Worm (Caenorhabditis elegans): Measurements from ENCODE around the gene Y105C5B.3.

The Y105C5B.3 gene

DNA sequence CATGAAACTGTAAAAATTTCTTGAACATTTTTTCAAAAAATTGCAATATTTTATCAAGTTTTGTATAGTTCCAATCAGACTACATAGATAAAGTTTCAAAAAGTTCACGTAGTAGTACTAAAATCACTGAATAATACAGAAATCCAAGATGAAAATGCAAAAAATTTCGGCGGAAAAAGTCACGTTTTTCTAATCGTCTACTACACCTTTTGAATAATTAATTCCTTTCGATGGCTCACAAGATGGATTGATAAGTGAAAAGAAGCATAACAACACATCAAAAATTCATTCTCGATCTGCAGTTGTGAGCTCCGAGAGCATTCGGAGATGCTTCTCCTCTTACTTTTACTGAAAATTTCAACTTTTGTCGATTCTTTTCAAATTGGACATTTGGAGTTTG, 11.4 kb upstream of the Y105C5B.3 start, which contains the start of gene gcy-25:
Gene gcy-25 (plus strand): TSS at position 301 of the 400 bp plus-strand sequence.
- TF ChIP-seq tbx-8 (GFP tag; optimal IDR thresholded peaks at IDR 0.05) (no peak), lin-32 (GFP tag; optimal IDR thresholded peaks at IDR 0.05) (no peak), sem-2 (GFP tag; optimal IDR thresholded peaks at IDR 0.05) (no peak), elt-1 (tag; optimal IDR thresholded peaks at IDR 0.05; ENCODE audit: borderline replicate concordance, insufficient read depth) (no peak), hlh-1 (tag; optimal IDR thresholded peaks at IDR 0.05) (no peak), sptf-1 (tag; optimal IDR thresholded peaks at IDR 0.05) (no peak), ceh-39 (tag; optimal IDR thresholded peaks at IDR 0.05) (no peak), nhr-2 (tag; optimal IDR thresholded peaks at IDR 0.05) (no peak), ceh-83 (GFP tag; optimal IDR thresholded peaks at IDR 0.05) (no peak), unc-62 (GFP tag; optimal IDR thresholded peaks at IDR 0.05) (no peak), nhr-237 (tag; optimal IDR thresholded peaks at IDR 0.05) (no peak), nhr-28 (tag; optimal IDR thresholded peaks at IDR 0.05) (no peak), zip-8 (tag; optimal IDR thresholded peaks at IDR 0.05) (no peak), nhr-12 (tag; optimal IDR thresholded peaks at IDR 0.05) (no peak), mep-1 (tag; optimal IDR thresholded peaks at IDR 0.05) (no peak), blmp-1 (tag; optimal IDR thresholded peaks at IDR 0.05) (no peak), nhr-76 (tag; optimal IDR thresholded peaks at IDR 0.05) (no peak), unc-39 (tag; optimal IDR thresholded peaks at IDR 0.05) (no peak)

DNA sequence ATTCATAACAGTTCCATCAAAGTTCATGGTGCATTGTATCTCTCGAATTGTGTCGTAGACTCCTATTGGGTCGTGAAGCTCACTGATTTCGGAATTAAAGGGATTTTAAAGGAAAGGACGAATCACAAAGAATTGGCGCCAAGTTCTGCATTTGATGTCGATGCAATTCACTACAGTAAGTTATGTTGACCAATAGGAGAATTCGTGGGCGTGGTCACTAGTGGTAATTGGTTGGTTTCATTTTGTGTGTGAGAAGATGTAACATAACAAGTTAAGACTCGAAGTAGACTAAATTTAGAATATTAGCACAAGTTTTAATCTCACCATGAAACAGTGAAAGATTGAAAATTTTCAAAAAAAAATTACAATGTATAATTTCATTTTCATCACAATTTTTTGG, 5.8 kb upstream of the Y105C5B.3 start:
- no peak for TF ChIP-seq flh-1 (GFP tag; optimal IDR thresholded peaks at IDR 0.05)
- no peak for TF ChIP-seq hlh-1 (tag; optimal IDR thresholded peaks at IDR 0.05)
- no peak for TF ChIP-seq ceh-43 (GFP tag; optimal IDR thresholded peaks at IDR 0.05)
- no peak for TF ChIP-seq nhr-237 (tag; optimal IDR thresholded peaks at IDR 0.05)
- TF ChIP-seq ztf-11 (tag; optimal IDR thresholded peaks at IDR 0.05), result no peak
- no peak for TF ChIP-seq bed-3 (GFP tag; optimal IDR thresholded peaks at IDR 0.05)
- no peak for TF ChIP-seq snpc-4 (tag; optimal IDR thresholded peaks at IDR 0.05)
- TF ChIP-seq mep-1 (tag; optimal IDR thresholded peaks at IDR 0.05), result no peak
- no peak for TF ChIP-seq unc-39 (tag; optimal IDR thresholded peaks at IDR 0.05)
- TF ChIP-seq drap-1 (GFP tag; optimal IDR thresholded peaks at IDR 0.05), result no peak
- TF ChIP-seq nhr-76 (tag; optimal IDR thresholded peaks at IDR 0.05), result no peak
- TF ChIP-seq lsy-2 (tag; optimal IDR thresholded peaks at IDR 0.05), result no peak
- no peak for TF ChIP-seq zip-8 (tag; optimal IDR thresholded peaks at IDR 0.05)
- TF ChIP-seq ham-2 (GFP tag; optimal IDR thresholded peaks at IDR 0.05), result no peak
- TF ChIP-seq unc-120 (tag; optimal IDR thresholded peaks at IDR 0.05; ENCODE audit: poor library complexity, severe bottlenecking), result no peak
- TF ChIP-seq nhr-12 (tag; optimal IDR thresholded peaks at IDR 0.05), result no peak
- TF ChIP-seq mls-2 (tag; optimal IDR thresholded peaks at IDR 0.05), result no peak
- no peak for TF ChIP-seq lin-32 (GFP tag; optimal IDR thresholded peaks at IDR 0.05)
- TF ChIP-seq nhr-28 (tag; optimal IDR thresholded peaks at IDR 0.05), result no peak

DNA sequence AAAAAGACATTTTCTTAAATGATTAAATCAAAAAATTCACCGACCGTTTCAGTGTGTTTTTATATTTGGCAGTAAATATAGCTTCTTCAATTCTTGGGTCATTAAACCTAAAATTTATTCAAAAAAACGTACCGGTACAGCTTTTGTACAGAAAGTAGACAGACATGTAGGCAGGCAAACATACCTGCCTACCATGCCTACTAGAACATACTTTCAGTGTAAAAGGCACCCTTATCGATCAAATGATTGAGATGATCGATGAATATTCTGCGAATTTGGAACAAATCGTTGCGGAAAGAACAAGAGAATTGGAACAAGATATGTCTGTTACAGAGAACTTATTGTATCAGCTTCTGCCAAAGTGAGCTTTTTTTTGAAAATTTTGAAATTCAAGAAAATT, 3.9 kb upstream of the Y105C5B.3 start:
- TF ChIP-seq unc-120 (tag; optimal IDR thresholded peaks at IDR 0.05; ENCODE audit: poor library complexity, severe bottlenecking) (no peak), elt-1 (tag; optimal IDR thresholded peaks at IDR 0.05; ENCODE audit: borderline replicate concordance, insufficient read depth) (no peak), drap-1 (GFP tag; optimal IDR thresholded peaks at IDR 0.05) (no peak), cnd-1 (tag; optimal IDR thresholded peaks at IDR 0.05) (no peak), nhr-76 (tag; optimal IDR thresholded peaks at IDR 0.05) (no peak), lsy-2 (tag; optimal IDR thresholded peaks at IDR 0.05) (no peak), zip-8 (tag; optimal IDR thresholded peaks at IDR 0.05) (no peak), tbx-8 (GFP tag; optimal IDR thresholded peaks at IDR 0.05) (no peak), ham-2 (GFP tag; optimal IDR thresholded peaks at IDR 0.05) (no peak), ztf-11 (tag; optimal IDR thresholded peaks at IDR 0.05) (no peak), snpc-4 (tag; optimal IDR thresholded peaks at IDR 0.05) (no peak), nhr-237 (tag; optimal IDR thresholded peaks at IDR 0.05) (no peak), ces-1 (GFP tag; optimal IDR thresholded peaks at IDR 0.05) (no peak), hlh-1 (tag; optimal IDR thresholded peaks at IDR 0.05) (no peak), mep-1 (tag; optimal IDR thresholded peaks at IDR 0.05) (no peak), blmp-1 (tag; optimal IDR thresholded peaks at IDR 0.05) (no peak), nhr-28 (tag; optimal IDR thresholded peaks at IDR 0.05) (no peak)

DNA sequence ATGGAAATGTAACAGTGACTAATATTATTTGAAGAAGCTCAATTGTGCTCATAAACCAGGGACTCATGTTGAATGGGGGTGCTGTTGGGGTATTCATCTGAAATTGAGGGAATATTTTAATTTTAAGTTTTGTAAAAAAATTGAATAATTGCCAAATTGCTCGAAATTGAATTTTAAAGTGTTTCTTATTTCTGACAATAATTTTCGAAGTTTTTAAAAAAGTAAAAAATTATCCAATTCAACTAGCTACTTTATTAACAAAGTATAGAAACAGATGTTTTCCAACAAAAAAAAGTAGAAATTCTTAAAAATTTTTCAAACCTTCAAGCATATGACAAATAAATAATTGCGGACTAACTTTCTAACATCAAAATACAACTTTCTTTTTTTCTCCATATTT, 10.1 kb downstream of the Y105C5B.3 start, which contains the start of gene srv-14:
Gene srv-14 (minus strand): TSS at position 101 of the 400 bp plus-strand sequence.
- no peak for TF ChIP-seq ceh-43 (GFP tag; optimal IDR thresholded peaks at IDR 0.05)
- no peak for TF ChIP-seq cnd-1 (tag; optimal IDR thresholded peaks at IDR 0.05)

DNA sequence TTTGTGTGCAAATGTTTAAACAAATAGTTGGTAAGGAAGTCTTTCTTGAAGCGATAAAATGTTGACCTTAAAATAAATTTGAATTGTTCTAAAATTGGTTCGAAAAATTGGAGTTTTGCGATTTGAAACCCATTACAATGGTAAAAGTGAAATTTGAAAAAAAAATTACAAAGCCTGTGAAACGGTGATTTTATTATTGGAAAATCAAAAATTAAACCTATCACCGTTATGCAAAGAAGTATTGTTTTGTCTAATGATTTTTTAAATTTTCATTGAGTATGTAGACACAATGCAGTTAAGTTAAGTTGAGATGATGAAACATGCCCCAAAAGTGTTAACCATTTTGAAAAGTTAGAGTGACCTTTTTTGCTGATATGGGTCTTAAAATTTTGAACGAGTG, 10.8 kb downstream of the Y105C5B.3 start:
- TF ChIP-seq ceh-39 (tag; optimal IDR thresholded peaks at IDR 0.05) (no peak), bed-3 (GFP tag; optimal IDR thresholded peaks at IDR 0.05) (no peak), unc-120 (tag; optimal IDR thresholded peaks at IDR 0.05; ENCODE audit: poor library complexity, severe bottlenecking) (no peak), flh-1 (GFP tag; optimal IDR thresholded peaks at IDR 0.05) (no peak), pha-4 (tag; optimal IDR thresholded peaks at IDR 0.05) (no peak), ham-2 (GFP tag; optimal IDR thresholded peaks at IDR 0.05) (no peak), nhr-76 (tag; optimal IDR thresholded peaks at IDR 0.05) (no peak), sptf-1 (tag; optimal IDR thresholded peaks at IDR 0.05) (no peak), ztf-11 (tag; optimal IDR thresholded peaks at IDR 0.05) (no peak), nhr-12 (tag; optimal IDR thresholded peaks at IDR 0.05) (no peak), M03D4.4 (tag; optimal IDR thresholded peaks at IDR 0.05) (no peak), zip-8 (tag; optimal IDR thresholded peaks at IDR 0.05) (no peak), sem-2 (GFP tag; optimal IDR thresholded peaks at IDR 0.05) (no peak), mls-2 (tag; optimal IDR thresholded peaks at IDR 0.05) (no peak), elt-3 (tag; optimal IDR thresholded peaks at IDR 0.05) (no peak), unc-39 (tag; optimal IDR thresholded peaks at IDR 0.05) (no peak)

Data from whole organism, mixed stage, embryonic.